Worm (Caenorhabditis elegans): ENCODE data around the gene K03B4.2.
A peak's percentile ranks its signal among the peaks of the same experiment; 100 is the strongest.

K03B4.2 gene

ce11 chrV:4684137-4684536 is 3.7 kb upstream of the K03B4.2 start:
- TF ChIP-seq fkh-3 (tag; optimal IDR thresholded peaks at IDR 0.05), result no peak
- no peak for TF ChIP-seq K12H6.12 (tag; optimal IDR thresholded peaks at IDR 0.05)
- TF ChIP-seq gei-17 (GFP tag; optimal IDR thresholded peaks at IDR 0.05), result no peak
- TF ChIP-seq Y95B8A.8 (GFP tag; IDR thresholded peaks at IDR 0.05), result no peak
- no peak for TF ChIP-seq efl-1 (GFP tag; optimal IDR thresholded peaks at IDR 0.05)
- no peak for TF ChIP-seq ztf-6 (GFP tag; IDR thresholded peaks at IDR 0.05)
- no peak for TF ChIP-seq tbx-9 (tag; optimal IDR thresholded peaks at IDR 0.05; ENCODE audit: borderline replicate concordance)
- no peak for TF ChIP-seq lin-35 (GFP tag; optimal IDR thresholded peaks at IDR 0.05)
- TF ChIP-seq mxl-1 (tag; optimal IDR thresholded peaks at IDR 0.05), result no peak
- TF ChIP-seq bed-2 (GFP tag; IDR thresholded peaks at IDR 0.05), result no peak
- TF ChIP-seq madf-8 (GFP tag; conservative IDR thresholded peaks at IDR 0.05), result no peak
- no peak for TF ChIP-seq F49E8.2 (tag; optimal IDR thresholded peaks at IDR 0.05; ENCODE audit: insufficient read depth)
- TF ChIP-seq unc-130 (GFP tag; optimal IDR thresholded peaks at IDR 0.05), result no peak
- TF ChIP-seq die-1 (tag; optimal IDR thresholded peaks at IDR 0.05), result no peak

ce11 chrV:4686680-4687470 is 919 bp upstream of the K03B4.2 start, which contains the start of gene taf-10:
Gene taf-10, plus strand, starts transcription at chrV:4687103.
- TF ChIP-seq Y79H2A.3 (GFP tag; conservative IDR thresholded peaks at IDR 0.05), result no peak
- TF ChIP-seq lin-40 (tag; optimal IDR thresholded peaks at IDR 0.05), result peak; percentile 13
- no peak for TF ChIP-seq mes-4 (tag; optimal IDR thresholded peaks at IDR 0.05)
- peak; percentile 49 for TF ChIP-seq attf-5 (GFP tag; optimal IDR thresholded peaks at IDR 0.05)
- TF ChIP-seq tbx-9 (tag; optimal IDR thresholded peaks at IDR 0.05; ENCODE audit: borderline replicate concordance), result no peak
- TF ChIP-seq nhr-80 (tag; optimal IDR thresholded peaks at IDR 0.05), result peak; percentile 29
- TF ChIP-seq aptf-2 (GFP tag; conservative IDR thresholded peaks at IDR 0.05), result no peak
- no peak for TF ChIP-seq B0035.1 (tag; optimal IDR thresholded peaks at IDR 0.05)
- no peak for TF ChIP-seq nfya-1 (tag; optimal IDR thresholded peaks at IDR 0.05; ENCODE audit: borderline replicate concordance, insufficient read depth)
- TF ChIP-seq Y95B8A.8 (GFP tag; IDR thresholded peaks at IDR 0.05), result no peak
- no peak for TF ChIP-seq cebp-1 (GFP tag; IDR thresholded peaks at IDR 0.05)
- TF ChIP-seq cebp-1 (tag; optimal IDR thresholded peaks at IDR 0.05), result no peak
- no peak for TF ChIP-seq tlf-1 (GFP tag; optimal IDR thresholded peaks at IDR 0.05)
- peak; percentile 47 for TF ChIP-seq lin-54 (GFP tag; optimal IDR thresholded peaks at IDR 0.05)
- no peak for TF ChIP-seq lag-1 (GFP tag; IDR thresholded peaks at IDR 0.05)
- no peak for TF ChIP-seq efl-1 (GFP tag; optimal IDR thresholded peaks at IDR 0.05)
- peak; percentile 15; the same call in 1 of the 2 replicates for TF ChIP-seq ceh-100 (GFP tag; IDR thresholded peaks at IDR 0.05)
- peak; percentile 8 for TF ChIP-seq rpc-1 (optimal IDR thresholded peaks at IDR 0.05)
- TF ChIP-seq rpc-1 (tag; optimal IDR thresholded peaks at IDR 0.05), result no peak
- 0 out of 2 replicates have a peak, but pooled peaks have one; percentile 25 for TF ChIP-seq attf-3 (GFP tag; conservative IDR thresholded peaks at IDR 0.05)
- peak; percentile 9 for TF ChIP-seq tbp1 (GFP tag; optimal IDR thresholded peaks at IDR 0.05)
- no peak for TF ChIP-seq mel-28 (tag; optimal IDR thresholded peaks at IDR 0.05; ENCODE audit: borderline replicate concordance)
- no peak for TF ChIP-seq D2030.7 (GFP tag; IDR thresholded peaks at IDR 0.05)
- no peak for TF ChIP-seq ztf-22 (GFP tag; optimal IDR thresholded peaks at IDR 0.05)
- TF ChIP-seq snpc-1.1 (tag; optimal IDR thresholded peaks at IDR 0.05; ENCODE audit: insufficient read depth), result no peak
- TF ChIP-seq snpc-4 (GFP tag; optimal IDR thresholded peaks at IDR 0.05), result no peak
- no peak for TF ChIP-seq snpc-4 (tag; optimal IDR thresholded peaks at IDR 0.05)
- TF ChIP-seq T07F8.4 (tag; optimal IDR thresholded peaks at IDR 0.05), result no peak
- 0 out of 2 replicates have a peak, but pooled peaks have one; percentile 50 for TF ChIP-seq egl-44 (GFP tag; IDR thresholded peaks at IDR 0.05)
- TF ChIP-seq dox-1 (GFP tag; IDR thresholded peaks at IDR 0.05), result peak; percentile 60
- TF ChIP-seq ceh-58 (GFP tag; IDR thresholded peaks at IDR 0.05), result no peak
- TF ChIP-seq nfyb-1 (GFP tag; IDR thresholded peaks at IDR 0.05), result 0 out of 2 replicates have a peak, but pooled peaks have one; percentile 51
- TF ChIP-seq madf-8 (GFP tag; conservative IDR thresholded peaks at IDR 0.05), result peak; percentile 18; the same call in 1 of the 2 replicates
- TF ChIP-seq C06A6.2 (GFP tag; conservative IDR thresholded peaks at IDR 0.05), result peak; percentile 52; the same call in 1 of the 2 replicates
- peak; percentile 7 for TF ChIP-seq F23B12.7 (tag; optimal IDR thresholded peaks at IDR 0.05; ENCODE audit: insufficient read depth)
